Worm (Caenorhabditis elegans): ENCODE results near the gene msp-65.

DNA sequence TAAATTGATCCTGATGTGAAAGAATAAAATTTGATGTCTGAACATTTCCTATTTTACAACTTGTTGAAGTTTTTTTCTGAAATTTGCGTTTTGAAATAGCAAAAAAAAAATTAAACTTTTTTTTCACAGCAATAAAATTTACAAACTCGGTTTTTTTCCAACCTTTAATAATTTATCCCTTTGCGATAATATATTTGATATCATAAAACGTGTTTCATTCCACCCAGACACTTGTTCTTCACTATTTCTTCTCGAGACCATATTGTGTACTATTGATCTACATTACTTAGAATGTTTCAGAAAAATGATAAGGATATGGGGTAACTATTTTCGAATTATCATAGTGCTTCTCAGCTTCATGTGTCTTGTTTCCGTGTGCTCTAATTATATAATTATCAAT is 9.8 kb downstream of the msp-65 start, which contains the start of gene Y4C6B.4:
- TF ChIP-seq fkh-10 (GFP tag; optimal IDR thresholded peaks at IDR 0.05) (no peak), pha-4 (tag; optimal IDR thresholded peaks at IDR 0.05) (no peak), elt-2 (tag; optimal IDR thresholded peaks at IDR 0.05) (no peak), ceh-14 (tag; optimal IDR thresholded peaks at IDR 0.05) (no peak), Y22D7AL.16 (tag; optimal IDR thresholded peaks at IDR 0.05) (no peak), dve-1 (tag; optimal IDR thresholded peaks at IDR 0.05) (no peak), pros-1 (tag; optimal IDR thresholded peaks at IDR 0.05) (no peak)
